Fruit fly (Drosophila melanogaster): Measurements from ENCODE around the gene CG12375.

Gene CG12375

DNA sequence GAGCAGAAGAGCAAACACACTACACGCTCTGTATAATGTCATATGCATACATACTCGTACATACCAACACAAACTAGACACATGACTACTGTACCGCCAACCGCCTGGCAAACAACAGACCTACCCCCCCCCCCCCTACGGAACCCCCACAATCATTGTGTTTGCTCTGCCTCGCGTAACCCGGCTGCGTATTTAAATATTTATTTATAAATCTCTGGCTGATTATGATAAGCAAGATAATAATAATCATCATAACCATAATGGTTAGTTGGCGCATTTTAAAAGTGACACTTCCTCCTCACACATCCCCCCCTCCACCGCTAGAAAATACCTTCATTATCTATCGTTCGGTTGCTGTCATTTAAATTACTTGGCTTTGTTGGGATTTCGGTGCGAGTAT lies 29.2 kb downstream of the CG12375 start (continued):
- TF ChIP-seq HHEX (GFP tag; optimal IDR thresholded peaks at IDR 0.05) (peak; percentile 79), CG30020 (tag; optimal IDR thresholded peaks at IDR 0.05) (no peak), fd102C (GFP tag; optimal IDR thresholded peaks at IDR 0.05) (no peak), HLH3B (GFP tag; IDR thresholded peaks at IDR 0.05) (no peak), Aef1 (GFP tag; IDR thresholded peaks at IDR 0.05) (no peak), PHDP (tag; optimal IDR thresholded peaks at IDR 0.05) (peak; percentile 73), Doc2 (GFP tag; IDR thresholded peaks at IDR 0.05) (no peak), CG10431 (GFP tag; optimal IDR thresholded peaks at IDR 0.05) (peak; percentile 61), Meics (GFP tag; optimal IDR thresholded peaks at IDR 0.05) (peak; percentile 69), tio (GFP tag; optimal IDR thresholded peaks at IDR 0.05) (no peak), ab (GFP tag; optimal IDR thresholded peaks at IDR 0.05) (no peak), stc (GFP tag; IDR thresholded peaks at IDR 0.05) (peak; percentile 46; the same call in 1 of the 2 replicates), CG8944 (GFP tag; optimal IDR thresholded peaks at IDR 0.05) (no peak), CG6683 (GFP tag; optimal IDR thresholded peaks at IDR 0.05) (peak; percentile 73), Dp (GFP tag; optimal IDR thresholded peaks at IDR 0.05) (no peak), kay (GFP tag; optimal IDR thresholded peaks at IDR 0.05) (peak; percentile 39), Sin3A (optimal IDR thresholded peaks at IDR 0.05) (no peak), CG17912 (GFP tag; optimal IDR thresholded peaks at IDR 0.05) (peak; percentile 48), en (GFP tag; optimal IDR thresholded peaks at IDR 0.05) (no peak), CG15696 (tag; optimal IDR thresholded peaks at IDR 0.05) (peak; percentile 61), Doc3 (GFP tag; IDR thresholded peaks at IDR 0.05; ENCODE audit: partially characterized antibody) (no peak), CG6813 (GFP tag; optimal IDR thresholded peaks at IDR 0.05) (peak; percentile 81), chm (GFP tag; IDR thresholded peaks at IDR 0.05) (peak; percentile 46; the same call in 1 of the 2 replicates), CG13424 (tag; optimal IDR thresholded peaks at IDR 0.05) (peak; percentile 50), CG3838 (GFP tag; optimal IDR thresholded peaks at IDR 0.05) (no peak), lbe (GFP tag; optimal IDR thresholded peaks at IDR 0.05) (no peak), stwl (tag; optimal IDR thresholded peaks at IDR 0.05) (no peak), ems (GFP tag; optimal IDR thresholded peaks at IDR 0.05) (no peak), sd (tag; optimal IDR thresholded peaks at IDR 0.05) (peak; percentile 87), CG30403 (GFP tag; optimal IDR thresholded peaks at IDR 0.05) (no peak), pnt (GFP tag; optimal IDR thresholded peaks at IDR 0.05) (no peak), jigr1 (GFP tag; IDR thresholded peaks at IDR 0.05) (no peak), CG10147 (GFP tag; optimal IDR thresholded peaks at IDR 0.05) (peak; percentile 52), CG1792 (GFP tag; optimal IDR thresholded peaks at IDR 0.05) (no peak), YL-1 (GFP tag; optimal IDR thresholded peaks at IDR 0.05) (no peak), CG4707 (GFP tag; optimal IDR thresholded peaks at IDR 0.05) (peak; percentile 17), sqz (GFP tag; optimal IDR thresholded peaks at IDR 0.05) (peak; percentile 54), CG2199 (GFP tag; IDR thresholded peaks at IDR 0.05) (no peak), ham (GFP tag; IDR thresholded peaks at IDR 0.05) (no peak), sens-2 (GFP tag; IDR thresholded peaks at IDR 0.05) (no peak), wdn (GFP tag; IDR thresholded peaks at IDR 0.05) (no peak), NfI (GFP tag; optimal IDR thresholded peaks at IDR 0.05) (peak; percentile 35), row (GFP tag; IDR thresholded peaks at IDR 0.05) (no peak), GATAe (GFP tag; conservative IDR thresholded peaks at IDR 0.05) (no peak), CG7987 (GFP tag; optimal IDR thresholded peaks at IDR 0.05) (peak; percentile 83), D19A (tag; optimal IDR thresholded peaks at IDR 0.05) (peak; percentile 39), cwo (GFP tag; optimal IDR thresholded peaks at IDR 0.05) (peak; percentile 79), Oaz (GFP tag; IDR thresholded peaks at IDR 0.05) (no peak), CG18764 (GFP tag; optimal IDR thresholded peaks at IDR 0.05) (no peak), CG3281 (GFP tag; optimal IDR thresholded peaks at IDR 0.05) (peak; percentile 73), CG34422 (GFP tag; IDR thresholded peaks at IDR 0.05) (0 out of 3 replicates have a peak, but pooled peaks have one; percentile 36), CG4424 (GFP tag; optimal IDR thresholded peaks at IDR 0.05) (peak; percentile 39)
